Fruit fly (Drosophila melanogaster): ENCODE data around the gene CG43155.

CG43155 gene

dm6 chrX:11427282-11427689, 32.3 kb upstream of the CG43155 start (continued):
- TF ChIP-seq CG3163 (GFP tag; optimal IDR thresholded peaks at IDR 0.05), result no peak
- peak; percentile 67 for TF ChIP-seq caup (GFP tag; optimal IDR thresholded peaks at IDR 0.05; ENCODE audit: severe bottlenecking)
- TF ChIP-seq CG18764 (GFP tag; optimal IDR thresholded peaks at IDR 0.05), result no peak
- no peak for TF ChIP-seq Rx (GFP tag; IDR thresholded peaks at IDR 0.05)
- no peak for TF ChIP-seq CG7786 (GFP tag; optimal IDR thresholded peaks at IDR 0.05)
- peak; percentile 36 for TF ChIP-seq CoRest (tag; optimal IDR thresholded peaks at IDR 0.05)
- peak; percentile 67 for TF ChIP-seq BtbVII (GFP tag; optimal IDR thresholded peaks at IDR 0.05)
- TF ChIP-seq croc (GFP tag; conservative IDR thresholded peaks at IDR 0.05), result no peak
- TF ChIP-seq ttk (GFP tag; IDR thresholded peaks at IDR 0.05), result no peak
- TF ChIP-seq shn (GFP tag; optimal IDR thresholded peaks at IDR 0.05), result no peak
- peak; percentile 18 for TF ChIP-seq CG8281 (tag; optimal IDR thresholded peaks at IDR 0.05)
- TF ChIP-seq Hr3 (GFP tag; optimal IDR thresholded peaks at IDR 0.05), result no peak
- no peak for TF ChIP-seq sisA (GFP tag; IDR thresholded peaks at IDR 0.05)
- no peak for TF ChIP-seq Tbp (GFP tag; optimal IDR thresholded peaks at IDR 0.05)
- no peak for TF ChIP-seq emc (GFP tag; optimal IDR thresholded peaks at IDR 0.05)
- TF ChIP-seq CG14667 (GFP tag; IDR thresholded peaks at IDR 0.05), result no peak
- peak; percentile 53 for TF ChIP-seq Vsx1 (GFP tag; optimal IDR thresholded peaks at IDR 0.05)
- peak; percentile 52; the same call in 2 of the 3 replicates for TF ChIP-seq vnd (GFP tag; IDR thresholded peaks at IDR 0.05; ENCODE audit: partially characterized antibody)
- peak; percentile 89 for TF ChIP-seq cg (GFP tag; optimal IDR thresholded peaks at IDR 0.05)
- TF ChIP-seq CG5953 (GFP tag; IDR thresholded peaks at IDR 0.05), result no peak
- peak; percentile 48 for TF ChIP-seq exex (tag; optimal IDR thresholded peaks at IDR 0.05)
- TF ChIP-seq Mad (GFP tag; optimal IDR thresholded peaks at IDR 0.05), result no peak
- peak; percentile 4 for TF ChIP-seq Dek (tag; optimal IDR thresholded peaks at IDR 0.05)
- TF ChIP-seq CG15011 (GFP tag; optimal IDR thresholded peaks at IDR 0.05), result no peak
- TF ChIP-seq grau (tag; optimal IDR thresholded peaks at IDR 0.05), result peak; percentile 18
- TF ChIP-seq CG7271 (tag; optimal IDR thresholded peaks at IDR 0.05), result no peak
- no peak for TF ChIP-seq CG11560 (tag; IDR thresholded peaks at IDR 0.05)
- peak; percentile 44 for TF ChIP-seq CG15269 (tag; optimal IDR thresholded peaks at IDR 0.05)
- TF ChIP-seq CG30431 (GFP tag; optimal IDR thresholded peaks at IDR 0.05), result no peak
- TF ChIP-seq dm (GFP tag; optimal IDR thresholded peaks at IDR 0.05), result no peak
- TF ChIP-seq cas (GFP tag; IDR thresholded peaks at IDR 0.05), result no peak
- TF ChIP-seq CG14441 (GFP tag; IDR thresholded peaks at IDR 0.05), result 0 out of 2 replicates have a peak, but pooled peaks have one; percentile 11
- TF ChIP-seq CG31365 (tag; optimal IDR thresholded peaks at IDR 0.05), result peak; percentile 31
- no peak for TF ChIP-seq Mrtf (GFP tag; IDR thresholded peaks at IDR 0.05)
- no peak for TF ChIP-seq Usf (GFP tag; optimal IDR thresholded peaks at IDR 0.05)
- TF ChIP-seq CG15479 (GFP tag; optimal IDR thresholded peaks at IDR 0.05), result no peak
- TF ChIP-seq tll (GFP tag; optimal IDR thresholded peaks at IDR 0.05), result no peak
- TF ChIP-seq p53 (GFP tag; optimal IDR thresholded peaks at IDR 0.05), result no peak
- TF ChIP-seq stwl (tag; optimal IDR thresholded peaks at IDR 0.05), result no peak
- peak; percentile 33 for TF ChIP-seq Jarid2 (GFP tag; optimal IDR thresholded peaks at IDR 0.05)
- TF ChIP-seq CG17186 (GFP tag; optimal IDR thresholded peaks at IDR 0.05), result no peak
- TF ChIP-seq Neu2 (GFP tag; optimal IDR thresholded peaks at IDR 0.05; ENCODE audit: borderline replicate concordance), result no peak
- no peak for TF ChIP-seq ind (GFP tag; optimal IDR thresholded peaks at IDR 0.05)
- TF ChIP-seq CG17359 (tag; optimal IDR thresholded peaks at IDR 0.05), result peak; percentile 32
- TF ChIP-seq CG4854 (GFP tag; optimal IDR thresholded peaks at IDR 0.05), result no peak
- TF ChIP-seq wek (GFP tag; optimal IDR thresholded peaks at IDR 0.05), result peak; percentile 66
- no peak for TF ChIP-seq CG7372 (GFP tag; IDR thresholded peaks at IDR 0.05)
- TF ChIP-seq CG34376 (GFP tag; optimal IDR thresholded peaks at IDR 0.05), result peak; percentile 76
- no peak for TF ChIP-seq CG17361 (GFP tag; IDR thresholded peaks at IDR 0.05)
- TF ChIP-seq insv (GFP tag; optimal IDR thresholded peaks at IDR 0.05), result peak in 1 of 2 experiments; percentile 15
- no peak for TF ChIP-seq hb (GFP tag; IDR thresholded peaks at IDR 0.05; ENCODE audit: partially characterized antibody)
